Worm (Caenorhabditis elegans): Measurements from ENCODE around the gene crm-1.

DNA sequence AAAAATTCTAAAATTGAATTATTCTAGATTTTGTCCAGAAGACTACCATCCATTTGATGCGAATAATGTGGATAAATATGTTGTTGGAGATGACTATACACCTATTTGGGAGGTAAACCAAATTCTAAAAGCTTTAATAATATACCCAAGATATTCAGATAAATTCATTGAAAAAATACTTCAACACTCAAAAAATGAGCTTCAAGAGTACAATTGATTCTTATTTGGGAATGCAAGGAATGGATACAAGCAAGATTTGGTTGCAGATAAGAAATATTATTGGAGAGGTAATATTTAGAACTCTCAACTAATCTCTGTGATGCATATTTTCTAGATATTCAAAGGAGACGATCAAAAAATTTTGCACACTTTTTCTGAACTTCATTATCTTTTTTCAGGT, 28.3 kb upstream of the crm-1 start:
- TF ChIP-seq pha-4 (tag; optimal IDR thresholded peaks at IDR 0.05) (no peak), nhr-76 (tag; optimal IDR thresholded peaks at IDR 0.05) (no peak), mep-1 (tag; optimal IDR thresholded peaks at IDR 0.05) (no peak), mls-2 (tag; optimal IDR thresholded peaks at IDR 0.05) (no peak), nhr-237 (tag; optimal IDR thresholded peaks at IDR 0.05) (no peak)

All from whole organism, mixed stage, embryonic.